Worm (Caenorhabditis elegans): ENCODE measurements around the gene R11.3.
A peak's percentile ranks its signal among the peaks of the same experiment; 100 is the strongest.

R11.3 gene

ce11 chrX:16218306-16218705 is 19.3 kb upstream of the R11.3 start (continued):
- TF ChIP-seq nhr-19 (GFP tag; conservative IDR thresholded peaks at IDR 0.05) (peak; percentile 8; the same call in 1 of the 2 replicates), skn-1 (tag; optimal IDR thresholded peaks at IDR 0.05) (no peak), nhr-28 (tag; optimal IDR thresholded peaks at IDR 0.05) (no peak), lsy-2 (tag; optimal IDR thresholded peaks at IDR 0.05) (peak; percentile 31 to 42), lin-13 (GFP tag; optimal IDR thresholded peaks at IDR 0.05) (no peak), efl-3 (GFP tag; optimal IDR thresholded peaks at IDR 0.05) (no peak), pqm-1 (tag; optimal IDR thresholded peaks at IDR 0.05) (no peak), mab-9 (GFP tag; IDR thresholded peaks at IDR 0.05) (no peak), lin-14 (GFP tag; optimal IDR thresholded peaks at IDR 0.05) (peak; percentile 85), egl-27 (tag; optimal IDR thresholded peaks at IDR 0.05) (no peak), nhr-12 (tag; optimal IDR thresholded peaks at IDR 0.05) (no peak), nhr-237 (tag; optimal IDR thresholded peaks at IDR 0.05) (no peak), aly-2 (tag; optimal IDR thresholded peaks at IDR 0.05) (no peak), lin-35 (GFP tag; optimal IDR thresholded peaks at IDR 0.05) (peak; percentile 5 to 9), hlh-17 (GFP tag; optimal IDR thresholded peaks at IDR 0.05; ENCODE audit: borderline replicate concordance) (no peak), F16B12.6 (tag; optimal IDR thresholded peaks at IDR 0.05) (no peak), pag-3 (tag; optimal IDR thresholded peaks at IDR 0.05; ENCODE audit: borderline replicate concordance, insufficient read depth) (no peak), ceh-82 (tag; optimal IDR thresholded peaks at IDR 0.05) (peak in 2 of 3 experiments; percentile 39 to 41), nhr-85 (tag) (no peak), Y116A8C.19 (tag; optimal IDR thresholded peaks at IDR 0.05; ENCODE audit: borderline replicate concordance) (no peak), egl-13 (tag; optimal IDR thresholded peaks at IDR 0.05) (peak; percentile 47), unc-62 (GFP tag; optimal IDR thresholded peaks at IDR 0.05) (no peak), nhr-77 (tag; optimal IDR thresholded peaks at IDR 0.05) (no peak), sox-4 (tag; optimal IDR thresholded peaks at IDR 0.05) (no peak), dpl-1 (GFP tag; optimal IDR thresholded peaks at IDR 0.05) (no peak), lin-39 (tag; optimal IDR thresholded peaks at IDR 0.05) (no peak), nhr-90 (tag; optimal IDR thresholded peaks at IDR 0.05; ENCODE audit: poor library complexity) (no peak), blmp-1 (tag; optimal IDR thresholded peaks at IDR 0.05) (no peak), ama-1 (optimal IDR thresholded peaks at IDR 0.05) (no peak), fkh-8 (tag; optimal IDR thresholded peaks at IDR 0.05) (peak; percentile 81), C16A3.4 (tag; optimal IDR thresholded peaks at IDR 0.05) (no peak), unc-130 (tag; optimal IDR thresholded peaks at IDR 0.05) (no peak), ceh-8 (GFP tag; optimal IDR thresholded peaks at IDR 0.05) (peak; percentile 45), swsn-7 (tag; optimal IDR thresholded peaks at IDR 0.05) (peak; percentile 31), snu-23 (GFP tag; optimal IDR thresholded peaks at IDR 0.05) (peak; percentile 43), hpl-2 (GFP tag; optimal IDR thresholded peaks at IDR 0.05) (no peak), nhr-84 (tag; optimal IDR thresholded peaks at IDR 0.05) (no peak), mep-1 (tag; optimal IDR thresholded peaks at IDR 0.05) (peak; percentile 47), nhr-20 (tag; optimal IDR thresholded peaks at IDR 0.05) (peak; percentile 8), fkh-4 (tag; optimal IDR thresholded peaks at IDR 0.05; ENCODE audit: borderline replicate concordance) (no peak), rnt-1 (tag; optimal IDR thresholded peaks at IDR 0.05) (no peak), nhr-76 (tag; optimal IDR thresholded peaks at IDR 0.05) (no peak), elt-2 (tag; optimal IDR thresholded peaks at IDR 0.05) (no peak), tlp-1 (tag; optimal IDR thresholded peaks at IDR 0.05) (no peak), unc-86 (tag; optimal IDR thresholded peaks at IDR 0.05) (peak; percentile 41), fkh-10 (GFP tag; optimal IDR thresholded peaks at IDR 0.05) (peak; percentile 57), mef-2 (tag; optimal IDR thresholded peaks at IDR 0.05) (no peak), nhr-71 (tag; optimal IDR thresholded peaks at IDR 0.05) (peak; percentile 65), pax-3 (tag; optimal IDR thresholded peaks at IDR 0.05) (no peak), snpc-4 (tag; optimal IDR thresholded peaks at IDR 0.05) (no peak), nhr-11 (tag; optimal IDR thresholded peaks at IDR 0.05) (no peak), dsc-1 (tag; optimal IDR thresholded peaks at IDR 0.05) (peak; percentile 70), elt-3 (tag; optimal IDR thresholded peaks at IDR 0.05) (no peak), zag-1 (tag; optimal IDR thresholded peaks at IDR 0.05) (no peak)

Measured in whole organism, L1 larva.